In the genomic region with DNA sequence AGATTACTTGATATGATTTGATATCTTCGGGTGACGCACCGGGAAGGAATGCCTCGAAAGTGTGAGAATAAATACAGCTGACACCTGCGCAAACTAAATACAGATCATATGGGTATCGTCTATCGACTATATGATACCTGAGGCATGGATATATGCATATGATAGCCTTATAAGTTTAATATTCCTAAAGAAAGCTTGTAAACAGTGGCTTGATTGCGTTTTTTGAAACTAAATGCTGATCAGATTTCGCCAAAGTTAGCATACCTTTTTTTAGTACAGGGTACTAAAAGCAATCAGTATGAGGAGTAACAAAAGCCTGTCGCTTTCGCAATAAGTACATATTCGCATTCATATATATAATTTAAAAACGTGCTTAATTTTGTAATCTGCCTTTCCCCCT, we compare ENCODE assay signal across 1 fruit fly cellular context.
TF ChIP-seq lines count a peak whose summit lies in the region.

No protein-coding gene starts in this region.

TF ChIP-seq in whole organism, embryonic, 481 proteins besides CTCF, POLR2A, EP300 and RAD21 (continued from another document):
- TF ChIP-seq CG13624 (GFP tag; optimal IDR thresholded peaks at IDR 0.05; lab: Kevin White, UChicago): peak; percentile 2
- TF ChIP-seq CG1529 (GFP tag; optimal IDR thresholded peaks at IDR 0.05; lab: Kevin White, UChicago): no peak
- TF ChIP-seq CG32772 (GFP tag; IDR thresholded peaks at IDR 0.05; lab: Robert Waterston, UW): 0 out of 2 replicates have a peak, but pooled peaks have one; percentile 23
- peak; percentile 41 for TF ChIP-seq HHEX (GFP tag; optimal IDR thresholded peaks at IDR 0.05; lab: Kevin White, UChicago)
- TF ChIP-seq CG10209 (GFP tag; optimal IDR thresholded peaks at IDR 0.05; lab: Kevin White, UChicago): peak; percentile 33
- TF ChIP-seq Atf6 (GFP tag; IDR thresholded peaks at IDR 0.05; lab: Robert Waterston, UW): peak; percentile 30; the same call in 1 of the 2 replicates
- no peak for TF ChIP-seq btn (GFP tag; optimal IDR thresholded peaks at IDR 0.05; lab: Kevin White, UChicago)
- no peak for TF ChIP-seq danr (GFP tag; IDR thresholded peaks at IDR 0.05; lab: Robert Waterston, UW)
- no peak for TF ChIP-seq CG6254 (GFP tag; optimal IDR thresholded peaks at IDR 0.05; lab: Kevin White, UChicago)
- TF ChIP-seq CG34422 (GFP tag; IDR thresholded peaks at IDR 0.05; lab: Robert Waterston, UW): peak; percentile 78; the same call in 2 of the 3 replicates
- peak; percentile 41 for TF ChIP-seq Fer3 (tag; optimal IDR thresholded peaks at IDR 0.05; lab: Kevin White, UChicago)
- peak; percentile 28 for TF ChIP-seq CG1647 (GFP tag; optimal IDR thresholded peaks at IDR 0.05; lab: Kevin White, UChicago)
- TF ChIP-seq tgo (GFP tag; IDR thresholded peaks at IDR 0.05; lab: Robert Waterston, UW): peak; percentile 21; the same call in 1 of the 3 replicates
- no peak for TF ChIP-seq CG4328 (GFP tag; optimal IDR thresholded peaks at IDR 0.05; lab: Kevin White, UChicago)
- TF ChIP-seq CG31388 (GFP tag; optimal IDR thresholded peaks at IDR 0.05; lab: Kevin White, UChicago): no peak
- no peak for TF ChIP-seq PHDP (tag; optimal IDR thresholded peaks at IDR 0.05; lab: Kevin White, UChicago)
- TF ChIP-seq Dip2 (GFP tag; IDR thresholded peaks at IDR 0.05; lab: Robert Waterston, UW): no peak
- TF ChIP-seq sug (tag; optimal IDR thresholded peaks at IDR 0.05; lab: Kevin White, UChicago): no peak
- TF ChIP-seq ind (GFP tag; optimal IDR thresholded peaks at IDR 0.05; lab: Kevin White, UChicago): peak; percentile 36
- TF ChIP-seq CG15514 (GFP tag; optimal IDR thresholded peaks at IDR 0.05; lab: Kevin White, UChicago): no peak
- TF ChIP-seq D19B (GFP tag; optimal IDR thresholded peaks at IDR 0.05; lab: Kevin White, UChicago): peak; percentile 87
- no peak for TF ChIP-seq CG8281 (tag; optimal IDR thresholded peaks at IDR 0.05; lab: Kevin White, UChicago)
- 0 out of 3 replicates have a peak, but pooled peaks have one; percentile 15 for TF ChIP-seq Mrtf (GFP tag; IDR thresholded peaks at IDR 0.05; lab: Robert Waterston, UW)
- TF ChIP-seq corto (GFP tag; optimal IDR thresholded peaks at IDR 0.05; lab: Kevin White, UChicago): peak; percentile 10
- peak; percentile 15 for TF ChIP-seq nmo (GFP tag; optimal IDR thresholded peaks at IDR 0.05; lab: Kevin White, UChicago)
- TF ChIP-seq pan (optimal IDR thresholded peaks at IDR 0.05; lab: Kevin White, UChicago): no peak
- TF ChIP-seq pan (GFP tag; optimal IDR thresholded peaks at IDR 0.05 in 1 of 2, IDR thresholded peaks at IDR 0.05 in 1 of 2): peak in 1 of 2 experiments; percentile 34
- 0 out of 3 replicates have a peak, but pooled peaks have one; percentile 22 for TF ChIP-seq CG14050 (GFP tag; IDR thresholded peaks at IDR 0.05; lab: Robert Waterston, UW)
- peak; percentile 38 for TF ChIP-seq Meics (GFP tag; optimal IDR thresholded peaks at IDR 0.05; lab: Kevin White, UChicago)
- peak; percentile 40 for TF ChIP-seq CG17359 (tag; optimal IDR thresholded peaks at IDR 0.05; lab: Kevin White, UChicago)
- 0 out of 3 replicates have a peak, but pooled peaks have one; percentile 44 for TF ChIP-seq so (GFP tag; IDR thresholded peaks at IDR 0.05; lab: Robert Waterston, UW)
- TF ChIP-seq fd96Cb (tag; optimal IDR thresholded peaks at IDR 0.05; lab: Kevin White, UChicago): peak; percentile 26
- TF ChIP-seq tio (GFP tag; optimal IDR thresholded peaks at IDR 0.05; lab: Kevin White, UChicago): no peak
- 0 out of 2 replicates have a peak, but pooled peaks have one; percentile 22 for TF ChIP-seq Rfx (GFP tag; IDR thresholded peaks at IDR 0.05; lab: Robert Waterston, UW)
- no peak for TF ChIP-seq Atf3 (GFP tag; optimal IDR thresholded peaks at IDR 0.05; lab: Kevin White, UChicago)
- TF ChIP-seq pb (GFP tag; optimal IDR thresholded peaks at IDR 0.05; lab: Kevin White, UChicago): no peak
- peak; percentile 42; the same call in 1 of the 3 replicates for TF ChIP-seq Dbx (GFP tag; IDR thresholded peaks at IDR 0.05; lab: Robert Waterston, UW)
- TF ChIP-seq stc (GFP tag; IDR thresholded peaks at IDR 0.05; lab: Robert Waterston, UW): peak; percentile 53; the same call in 1 of the 2 replicates
- TF ChIP-seq Nf-YB (GFP tag; optimal IDR thresholded peaks at IDR 0.05; lab: Kevin White, UChicago): no peak
- TF ChIP-seq CG4360 (GFP tag; IDR thresholded peaks at IDR 0.05; lab: Robert Waterston, UW): no peak
- TF ChIP-seq ems (GFP tag; optimal IDR thresholded peaks at IDR 0.05; lab: Kevin White, UChicago): no peak
- TF ChIP-seq CG9727 (GFP tag; optimal IDR thresholded peaks at IDR 0.05; lab: Kevin White, UChicago): peak; percentile 26
- peak; percentile 5 for TF ChIP-seq CG2712 (tag; optimal IDR thresholded peaks at IDR 0.05; lab: Kevin White, UChicago)
- no peak for TF ChIP-seq CG10147 (GFP tag; optimal IDR thresholded peaks at IDR 0.05; lab: Kevin White, UChicago)
- TF ChIP-seq Bdp1 (GFP tag; optimal IDR thresholded peaks at IDR 0.05; lab: Kevin White, UChicago): no peak
- peak; percentile 7 for TF ChIP-seq CG12071 (GFP tag; optimal IDR thresholded peaks at IDR 0.05; lab: Kevin White, UChicago)
- peak; percentile 5 for TF ChIP-seq Sox102F (GFP tag; optimal IDR thresholded peaks at IDR 0.05; lab: Kevin White, UChicago)
- no peak for TF ChIP-seq kni (GFP tag; optimal IDR thresholded peaks at IDR 0.05; lab: Kevin White, UChicago)
- TF ChIP-seq lab (GFP tag; optimal IDR thresholded peaks at IDR 0.05; lab: Kevin White, UChicago): peak; percentile 67
- TF ChIP-seq Nf-YC (tag; optimal IDR thresholded peaks at IDR 0.05; lab: Kevin White, UChicago): no peak
- no peak for TF ChIP-seq Xbp1 (GFP tag; optimal IDR thresholded peaks at IDR 0.05; lab: Kevin White, UChicago)
- TF ChIP-seq Xrp1 (GFP tag; IDR thresholded peaks at IDR 0.05; lab: Robert Waterston, UW): peak; percentile 53; the same call in 1 of the 2 replicates
- TF ChIP-seq Fer1 (GFP tag; optimal IDR thresholded peaks at IDR 0.05; lab: Kevin White, UChicago): peak; percentile 8
- peak; percentile 1 for TF ChIP-seq CG18262 (tag; optimal IDR thresholded peaks at IDR 0.05; lab: Kevin White, UChicago)
- no peak for TF ChIP-seq nau (GFP tag; optimal IDR thresholded peaks at IDR 0.05; lab: Kevin White, UChicago)
- peak; percentile 49 for TF ChIP-seq Drgx (GFP tag; IDR thresholded peaks at IDR 0.05; lab: Robert Waterston, UW)
- TF ChIP-seq ttk (GFP tag; IDR thresholded peaks at IDR 0.05; lab: Robert Waterston, UW): peak; percentile 56
- TF ChIP-seq Deaf1 (tag; optimal IDR thresholded peaks at IDR 0.05; lab: Kevin White, UChicago): no peak
- peak; percentile 13 for TF ChIP-seq CG10979 (tag; optimal IDR thresholded peaks at IDR 0.05; lab: Kevin White, UChicago)
- TF ChIP-seq CG14014 (GFP tag; IDR thresholded peaks at IDR 0.05; lab: Robert Waterston, UW): 0 out of 2 replicates have a peak, but pooled peaks have one; percentile 19
- TF ChIP-seq en (GFP tag; optimal IDR thresholded peaks at IDR 0.05; lab: Kevin White, UChicago): no peak
- TF ChIP-seq prd (optimal IDR thresholded peaks at IDR 0.05; lab: Kevin White, UChicago): no peak
- TF ChIP-seq prd (GFP tag; IDR thresholded peaks at IDR 0.05; lab: Robert Waterston, UW): peak; percentile 77
- TF ChIP-seq gem (tag; optimal IDR thresholded peaks at IDR 0.05; lab: Kevin White, UChicago): peak; percentile 6
- peak in 1 of 2 experiments; percentile 35 for TF ChIP-seq Pdp1 (GFP tag; optimal IDR thresholded peaks at IDR 0.05; lab: Kevin White, UChicago)
- no peak for TF ChIP-seq CG10321 (GFP tag; IDR thresholded peaks at IDR 0.05; lab: Robert Waterston, UW)
- no peak for TF ChIP-seq hkb (optimal IDR thresholded peaks at IDR 0.05; lab: Kevin White, UChicago)
- TF ChIP-seq hkb (GFP tag; IDR thresholded peaks at IDR 0.05; lab: Robert Waterston, UW): peak; percentile 47
- no peak for TF ChIP-seq H15 (GFP tag; IDR thresholded peaks at IDR 0.05; lab: Robert Waterston, UW)
- no peak for TF ChIP-seq ken (GFP tag; IDR thresholded peaks at IDR 0.05; lab: Robert Waterston, UW)
- peak; percentile 51 for TF ChIP-seq HLH3B (GFP tag; IDR thresholded peaks at IDR 0.05; lab: Robert Waterston, UW)
- no peak for TF ChIP-seq Vsx1 (GFP tag; optimal IDR thresholded peaks at IDR 0.05; lab: Kevin White, UChicago)
- TF ChIP-seq CG17568 (GFP tag; optimal IDR thresholded peaks at IDR 0.05; lab: Kevin White, UChicago): no peak
- peak; percentile 19 for TF ChIP-seq CG4820 (GFP tag; optimal IDR thresholded peaks at IDR 0.05; lab: Kevin White, UChicago)
- 0 out of 3 replicates have a peak, but pooled peaks have one; percentile 31 for TF ChIP-seq Optix (GFP tag; IDR thresholded peaks at IDR 0.05; lab: Robert Waterston, UW)
- 0 out of 3 replicates have a peak, but pooled peaks have one; percentile 32 for TF ChIP-seq CG11093 (GFP tag; IDR thresholded peaks at IDR 0.05; lab: Robert Waterston, UW)
- no peak for TF ChIP-seq CG9797 (GFP tag; optimal IDR thresholded peaks at IDR 0.05; lab: Kevin White, UChicago)
- peak; percentile 50; the same call in 1 of the 2 replicates for TF ChIP-seq Ada2b (GFP tag; IDR thresholded peaks at IDR 0.05; lab: Robert Waterston, UW)
- peak; percentile 53 for TF ChIP-seq esg (GFP tag; conservative IDR thresholded peaks at IDR 0.05; lab: Robert Waterston, UW)
- peak; percentile 71 for TF ChIP-seq Ets65A (GFP tag; lab: Kevin White, UChicago)
- TF ChIP-seq Trl (optimal IDR thresholded peaks at IDR 0.05; lab: Kevin White, UChicago): no peak
- peak; percentile 13 for TF ChIP-seq Trl (GFP tag; optimal IDR thresholded peaks at IDR 0.05; lab: Kevin White, UChicago)
- TF ChIP-seq ase (GFP tag; IDR thresholded peaks at IDR 0.05; lab: Robert Waterston, UW): 0 out of 3 replicates have a peak, but pooled peaks have one; percentile 42
- TF ChIP-seq CG2678 (tag; optimal IDR thresholded peaks at IDR 0.05; lab: Kevin White, UChicago): peak; percentile 34
- peak; percentile 44 for TF ChIP-seq CG7839 (tag; optimal IDR thresholded peaks at IDR 0.05; lab: Kevin White, UChicago)
- TF ChIP-seq CG10267 (tag; optimal IDR thresholded peaks at IDR 0.05; lab: Kevin White, UChicago): peak; percentile 6
- TF ChIP-seq row (GFP tag; IDR thresholded peaks at IDR 0.05; lab: Robert Waterston, UW): 0 out of 3 replicates have a peak, but pooled peaks have one; percentile 21
- TF ChIP-seq Spps (tag; optimal IDR thresholded peaks at IDR 0.05; lab: Kevin White, UChicago): no peak
- peak; percentile 42 for TF ChIP-seq CG11504 (tag; optimal IDR thresholded peaks at IDR 0.05; lab: Kevin White, UChicago)
- no peak for TF ChIP-seq MESR4 (GFP tag; optimal IDR thresholded peaks at IDR 0.05; lab: Kevin White, UChicago)
- TF ChIP-seq caup (GFP tag; optimal IDR thresholded peaks at IDR 0.05; lab: Kevin White, UChicago; ENCODE audit: severe bottlenecking): peak; percentile 29
- TF ChIP-seq CG11456 (GFP tag; IDR thresholded peaks at IDR 0.05; lab: Robert Waterston, UW): 0 out of 3 replicates have a peak, but pooled peaks have one; percentile 50
- peak; percentile 14 for TF ChIP-seq Asciz (GFP tag; optimal IDR thresholded peaks at IDR 0.05; lab: Kevin White, UChicago)
- TF ChIP-seq Rx (GFP tag; IDR thresholded peaks at IDR 0.05; lab: Robert Waterston, UW): peak; percentile 52; the same call in 1 of the 2 replicates
